Worm (Caenorhabditis elegans) whole organism, L1 larva: ENCODE results near the gene srxa-4.

ENCODE experiments used
- C04F5.9 ChIP-seq: sonication (generic microtip); optimal IDR thresholded peaks from 2 replicates; lab custom pipeline; 2016; ENCODE audit warnings: missing genetic modification characterization, missing compliant biosample characterization
- aly-2 ChIP-seq: fragments of 150-350 bp; optimal IDR thresholded peaks from 2 replicates; lab custom pipeline; 2014; ENCODE audit warnings: missing biosample characterization, missing genetic modification characterization
- ceh-8 ChIP-seq: fragments of 200-800 bp; sonication (Bioruptor generic); optimal IDR thresholded peaks from 2 replicates; lab custom pipeline; 2018; ENCODE audit warnings: mild to moderate bottlenecking, missing genetic modification characterization, moderate library complexity, missing compliant biosample characterization
- ceh-90 ChIP-seq: sonication (generic microtip); optimal IDR thresholded peaks from 2 replicates; lab custom pipeline; 2016; ENCODE audit warnings: missing genetic modification characterization, missing compliant biosample characterization
- dpl-1 ChIP-seq, 3 experiments: fragments of 150-350 bp in 2 of 3; sonication (generic microtip) in 1 of 3; optimal IDR thresholded peaks; 2 replicates each; lab custom pipeline; 2014 to 2017; ENCODE audit warnings: missing biosample characterization in 3 of 3, missing genetic modification characterization in 3 of 3, missing genetic modification reagents in 3 of 3
- fkh-8 ChIP-seq: sonication (generic microtip); optimal IDR thresholded peaks from 2 replicates; lab custom pipeline; 2016; ENCODE audit warnings: mild to moderate bottlenecking, missing genetic modification characterization, missing compliant biosample characterization
- isw-1 ChIP-seq: fragments of 200-800 bp; sonication (Bioruptor generic); IDR thresholded peaks from 2 replicates; pipeline ENCODE4 v1.3.6; 2022; ENCODE audit warnings: missing genetic modification characterization, missing compliant biosample characterization
- jun-1 ChIP-seq: fragments of 150-350 bp; optimal IDR thresholded peaks from 2 replicates; lab custom pipeline; 2014; ENCODE audit warnings: missing biosample characterization, missing genetic modification reagents, missing genetic modification characterization
- lin-14 ChIP-seq: fragments of 200-800 bp; sonication (Bioruptor generic); optimal IDR thresholded peaks from 2 replicates; lab custom pipeline; 2018; ENCODE audit warnings: mild to moderate bottlenecking, missing genetic modification characterization, moderate library complexity, missing compliant biosample characterization
- lin-35 ChIP-seq, 2 experiments: fragments of 150-350 bp; optimal IDR thresholded peaks; 2 replicates each; lab custom pipeline; 2014; ENCODE audit warnings: missing biosample characterization in 2 of 2, missing genetic modification characterization in 2 of 2, missing genetic modification reagents in 2 of 2
- lin-39 ChIP-seq: fragments of 150-350 bp; optimal IDR thresholded peaks from 2 replicates; lab custom pipeline; 2014; ENCODE audit warnings: missing biosample characterization, missing genetic modification reagents, missing genetic modification characterization
- lir-3 ChIP-seq: sonication (generic microtip); optimal IDR thresholded peaks from 2 replicates; lab custom pipeline; 2016; ENCODE audit warnings: mild to moderate bottlenecking, missing genetic modification characterization, moderate library complexity, missing compliant biosample characterization; ENCODE audit not compliant: poor library complexity
- lsy-2 ChIP-seq, 2 experiments: fragments of 150-350 bp; optimal IDR thresholded peaks; 2 replicates each; lab custom pipeline; 2014; ENCODE audit warnings: missing biosample characterization in 2 of 2, missing genetic modification characterization in 2 of 2
- mdl-1 ChIP-seq, 2 experiments: fragments of 150-350 bp; optimal IDR thresholded peaks; 2 replicates each; lab custom pipeline; 2014 to 2017; ENCODE audit warnings: missing biosample characterization in 2 of 2, missing genetic modification characterization in 2 of 2, inconsistent platforms in 1 of 2
- mep-1 ChIP-seq: fragments of 150-350 bp; optimal IDR thresholded peaks from 2 replicates; lab custom pipeline; 2014; ENCODE audit warnings: missing biosample characterization, missing genetic modification characterization
- nhr-19 ChIP-seq: fragments of 200-800 bp; sonication (Bioruptor generic); conservative IDR thresholded peaks from 2 replicates; pipeline ENCODE4 v1.3.6; 2022; ENCODE audit warnings: missing genetic modification characterization, missing compliant biosample characterization
- nhr-237 ChIP-seq: fragments of 150-350 bp; optimal IDR thresholded peaks from 2 replicates; lab custom pipeline; 2014; ENCODE audit warnings: missing biosample characterization, missing genetic modification characterization
- nhr-47 ChIP-seq: sonication (generic microtip); optimal IDR thresholded peaks from 2 replicates; lab custom pipeline; 2016; ENCODE audit warnings: mild to moderate bottlenecking, missing genetic modification characterization, moderate library complexity, missing compliant biosample characterization
- nhr-71 ChIP-seq: sonication (generic microtip); optimal IDR thresholded peaks from 2 replicates; lab custom pipeline; 2016; ENCODE audit warnings: mild to moderate bottlenecking, missing genetic modification characterization, moderate library complexity, missing compliant biosample characterization
- nhr-77 ChIP-seq: fragments of 150-350 bp; optimal IDR thresholded peaks from 2 replicates; lab custom pipeline; 2014; ENCODE audit warnings: missing biosample characterization, missing genetic modification characterization
- nhr-84 ChIP-seq: sonication (generic microtip); optimal IDR thresholded peaks from 2 replicates; lab custom pipeline; 2017; ENCODE audit warnings: missing biosample characterization, missing genetic modification characterization
- pag-3 ChIP-seq: sonication (generic microtip); optimal IDR thresholded peaks from 2 replicates; lab custom pipeline; 2017; ENCODE audit warnings: missing genetic modification characterization, mild to moderate bottlenecking, missing compliant biosample characterization, antibody characterized with exemption, borderline replicate concordance; ENCODE audit not compliant: insufficient read depth
- pax-3 ChIP-seq: fragments of 200-800 bp; sonication (Bioruptor generic); optimal IDR thresholded peaks from 2 replicates; lab custom pipeline; 2018; ENCODE audit warnings: mild to moderate bottlenecking, missing genetic modification characterization, moderate library complexity, missing compliant biosample characterization
- rnt-1 ChIP-seq: sonication (generic microtip); optimal IDR thresholded peaks from 2 replicates; lab custom pipeline; 2016; ENCODE audit warnings: mild to moderate bottlenecking, missing genetic modification characterization, moderate library complexity, missing compliant biosample characterization
- snpc-4 ChIP-seq: fragments of 150-350 bp; optimal IDR thresholded peaks from 2 replicates; lab custom pipeline; 2014; ENCODE audit warnings: missing biosample characterization, missing genetic modification characterization
- tbx-2 ChIP-seq: sonication (generic microtip); optimal IDR thresholded peaks from 2 replicates; lab custom pipeline; 2016; ENCODE audit warnings: missing genetic modification characterization, missing compliant biosample characterization
- unc-98 ChIP-seq: fragments of 200-800 bp; sonication (Bioruptor generic); IDR thresholded peaks from 2 replicates; pipeline ENCODE4 v1.3.6; 2022; ENCODE audit warnings: missing genetic modification characterization, missing compliant biosample characterization
- vab-15 ChIP-seq: sonication (generic microtip); optimal IDR thresholded peaks from 2 replicates; lab custom pipeline; 2017; ENCODE audit warnings: missing genotype, mild to moderate bottlenecking, missing genetic modification characterization, missing compliant biosample characterization
- xbp-1 ChIP-seq: sonication (generic microtip); optimal IDR thresholded peaks from 2 replicates; lab custom pipeline; 2016; ENCODE audit warnings: missing genetic modification characterization, missing compliant biosample characterization
- zag-1 ChIP-seq: fragments of 150-350 bp; optimal IDR thresholded peaks from 2 replicates; lab custom pipeline; 2014; ENCODE audit warnings: missing biosample characterization, missing genetic modification characterization
- ztf-4 ChIP-seq: fragments of 150-350 bp; optimal IDR thresholded peaks from 2 replicates; lab custom pipeline; 2014; ENCODE audit warnings: missing biosample characterization, missing genetic modification characterization

srxa-4 gene

ce11 chrV:7465509-7465908, 45.2 kb downstream of the srxa-4 start, which contains the start of gene F25E5.1 (continued):
- TF ChIP-seq pag-3 (no peak), unc-98 (GFP tag; lab: Robert Waterston, UW) (peak; percentile 61), ztf-4 (tag; lab: Kevin White, UChicago) (no peak), jun-1 (tag; lab: Kevin White, UChicago) (peak; percentile 2), tbx-2 (tag; lab: Kevin White, UChicago) (peak; percentile 75), nhr-84 (tag; lab: Kevin White, UChicago) (no peak), mdl-1 (tag; optimal IDR thresholded peaks at IDR 0.05; lab: Kevin White, UChicago) (peak in 1 of 2 experiments; percentile 58), nhr-237 (tag; lab: Kevin White, UChicago) (no peak), nhr-71 (tag; lab: Kevin White, UChicago) (peak; percentile 80), rnt-1 (tag; lab: Kevin White, UChicago) (peak; percentile 93), zag-1 (tag; lab: Kevin White, UChicago) (no peak), lin-35 (GFP tag; optimal IDR thresholded peaks at IDR 0.05; lab: Kevin White, UChicago) (peak; percentile 70 to 73), mep-1 (tag; lab: Kevin White, UChicago) (peak; percentile 87), snpc-4 (tag; lab: Kevin White, UChicago) (peak; percentile 47), lir-3 (peak; percentile 86), xbp-1 (peak; percentile 59), vab-15 (tag; lab: Kevin White, UChicago) (no peak), nhr-19 (GFP tag; lab: Robert Waterston, UW) (peak; percentile 70), dpl-1 (GFP tag; optimal IDR thresholded peaks at IDR 0.05; lab: Kevin White, UChicago) (peak; percentile 49 to 72 (median 63)), ceh-90 (tag; lab: Kevin White, UChicago) (peak; percentile 77), ceh-8 (GFP tag; lab: Kevin White, UChicago) (peak; percentile 18), lin-14 (peak; percentile 93), pax-3 (tag; lab: Kevin White, UChicago) (no peak), fkh-8 (tag; lab: Kevin White, UChicago) (peak; percentile 82), lsy-2 (tag; optimal IDR thresholded peaks at IDR 0.05; lab: Kevin White, UChicago) (peak; percentile 55 to 75), C04F5.9 (no peak), aly-2 (tag; lab: Kevin White, UChicago) (no peak), lin-39 (tag; lab: Kevin White, UChicago) (no peak), nhr-77 (tag; lab: Kevin White, UChicago) (peak; percentile 34), isw-1 (GFP tag; lab: Robert Waterston, UW) (peak; percentile 57), nhr-47 (tag; lab: Kevin White, UChicago) (peak; percentile 72)
- TF ChIP-seq, all 84 proteins: peak for 43
